Fruit fly (Drosophila melanogaster): ENCODE data around the gene CG15506.

DNA sequence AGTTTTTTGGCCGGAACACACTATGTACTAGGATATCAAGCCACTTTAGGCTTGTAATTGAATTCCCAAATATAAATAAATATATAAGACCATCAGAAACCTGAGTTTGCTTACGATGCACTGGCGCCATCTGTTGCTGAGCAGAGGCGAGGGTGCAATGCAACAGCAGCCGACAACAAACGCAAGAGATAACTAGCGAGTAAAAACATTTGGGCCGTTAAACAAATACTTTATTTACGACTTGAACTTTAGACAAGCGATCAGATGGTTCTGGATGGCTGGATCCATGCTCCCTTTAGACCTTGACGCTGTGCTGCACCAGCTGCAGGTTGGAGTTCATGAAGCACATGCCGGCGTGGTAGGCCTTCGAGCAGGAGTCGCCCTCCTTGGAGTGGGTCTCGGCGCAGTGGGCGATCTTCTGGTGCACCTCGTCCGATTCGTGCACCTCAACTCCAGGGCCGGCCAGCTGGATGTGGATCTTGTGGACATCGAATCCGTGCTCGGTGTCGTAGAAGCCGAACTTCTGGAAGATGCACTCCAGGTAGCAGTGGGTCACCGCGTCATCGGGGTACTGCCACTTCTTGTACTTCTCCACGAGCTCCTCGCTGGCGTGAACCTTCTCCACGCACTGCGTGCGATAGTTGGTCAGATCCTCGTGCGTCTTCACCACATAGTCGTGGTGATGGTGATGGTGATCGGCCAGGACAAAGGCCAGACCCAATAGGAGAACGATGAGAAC, 2.3 kb upstream of the CG15506 start:
- peak; percentile 84 to 88 for TF ChIP-seq CTCF (optimal IDR thresholded peaks at IDR 0.05)
- no peak for TF ChIP-seq CG8478 (optimal IDR thresholded peaks at IDR 0.05)
